Fruit fly (Drosophila melanogaster) whole organism, wandering third instar larva: ENCODE measurements around the gene scny.

ENCODE experiments used
- Abd-B ChIP-seq: fragments of >200 bp; optimal IDR thresholded peaks from 2 replicates; lab custom pipeline; 2017; ENCODE audit warnings: missing biosample characterization, missing genetic modification characterization
- GATAd ChIP-seq: sonication (Bioruptor generic); optimal IDR thresholded peaks from 2 replicates; lab custom pipeline; 2016; ENCODE audit warnings: missing biosample characterization, missing genetic modification characterization
- HLH106 ChIP-seq: fragments of 200-800 bp; optimal IDR thresholded peaks from 3 replicates; lab custom pipeline; 2019; ENCODE audit warnings: missing biosample characterization, mild to moderate bottlenecking, missing genetic modification characterization, moderate library complexity
- dmrt93B ChIP-seq: fragments of 200-800 bp; sonication (Bioruptor generic); optimal IDR thresholded peaks from 2 replicates; lab custom pipeline; 2018; ENCODE audit warnings: missing biosample characterization, mild to moderate bottlenecking, missing genetic modification characterization
- h ChIP-seq: fragments of 200-800 bp; sonication (Bioruptor generic); optimal IDR thresholded peaks from 3 replicates; lab custom pipeline; 2016; ENCODE audit warnings: missing biosample characterization, mild to moderate bottlenecking, missing genetic modification characterization
- pan ChIP-seq: fragments of >200 bp; optimal IDR thresholded peaks from 2 replicates; lab custom pipeline; 2017
- psq ChIP-seq: fragments of 200-800 bp; sonication (Bioruptor generic); optimal IDR thresholded peaks from 3 replicates; lab custom pipeline; 2017; ENCODE audit warnings: missing biosample characterization, mild to moderate bottlenecking, missing genetic modification characterization, moderate library complexity
- rgr ChIP-seq: fragments of 200-800 bp; sonication (Bioruptor generic); optimal IDR thresholded peaks from 3 replicates; lab custom pipeline; 2016; ENCODE audit warnings: missing biosample characterization, mild to moderate bottlenecking, missing genetic modification characterization

DNA sequence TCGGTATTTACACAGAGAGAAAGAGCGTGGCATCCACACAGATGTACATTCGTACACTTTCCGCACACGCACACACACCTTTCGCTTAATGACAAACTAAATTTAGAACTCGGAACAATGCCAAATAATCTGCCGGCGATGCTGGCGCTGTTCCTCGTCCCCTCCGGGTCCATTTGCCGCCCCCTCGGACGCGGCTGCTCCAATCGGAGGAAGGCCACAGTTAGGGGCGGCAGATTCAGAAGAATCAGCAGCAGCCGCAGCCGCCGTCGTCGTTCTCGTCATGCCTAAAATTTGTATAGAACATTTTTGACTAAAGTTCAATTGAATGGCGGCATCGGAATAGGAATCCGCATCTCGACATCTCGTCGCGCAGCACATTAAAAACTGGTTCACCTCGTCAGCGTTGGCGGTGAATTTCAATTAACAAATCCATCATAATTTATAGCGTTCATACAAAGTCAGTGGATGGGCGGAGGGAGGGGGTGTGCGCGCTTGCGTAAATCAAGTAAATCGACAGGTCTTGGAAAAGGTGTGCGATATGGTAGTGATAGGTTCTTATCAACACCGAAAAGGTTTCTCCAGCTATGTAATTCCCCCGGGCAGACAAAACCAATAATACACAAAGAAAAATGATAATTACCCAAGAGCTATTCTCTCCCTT is 39.9 kb downstream of the scny start:
- TF ChIP-seq GATAd (GFP tag; lab: Kevin White, UChicago) = no peak
- no peak for TF ChIP-seq dmrt93B (GFP tag; lab: Kevin White, UChicago)
- no peak for TF ChIP-seq HLH106 (tag; lab: Kevin White, UChicago)
- no peak for TF ChIP-seq pan (lab: Kevin White, UChicago)
- TF ChIP-seq psq = no peak
- no peak for TF ChIP-seq Abd-B (GFP tag; lab: Kevin White, UChicago)
- no peak for TF ChIP-seq rgr (GFP tag; lab: Kevin White, UChicago)
- no peak for TF ChIP-seq h (GFP tag; lab: Kevin White, UChicago)
